Fruit fly (Drosophila melanogaster): ENCODE measurements around the gene TfIIA-L.

Gene TfIIA-L

dm6 chr3R:27281022-27281810 lies 30.3 kb downstream of the TfIIA-L start (continued):
- TF ChIP-seq sna (GFP tag; IDR thresholded peaks at IDR 0.05; ENCODE audit: partially characterized antibody) (no peak), Usf (GFP tag; optimal IDR thresholded peaks at IDR 0.05) (peak; percentile 92), Abd-B (GFP tag; optimal IDR thresholded peaks at IDR 0.05) (peak; percentile 90), CG11504 (tag; optimal IDR thresholded peaks at IDR 0.05) (peak; percentile 94), B-H2 (GFP tag; optimal IDR thresholded peaks at IDR 0.05) (peak; percentile 73), nerfin-2 (GFP tag; IDR thresholded peaks at IDR 0.05; ENCODE audit: partially characterized antibody) (peak; percentile 62), CG32772 (GFP tag; IDR thresholded peaks at IDR 0.05) (peak; percentile 97), CG18262 (tag; optimal IDR thresholded peaks at IDR 0.05) (peak; percentile 93), CG6765 (GFP tag; optimal IDR thresholded peaks at IDR 0.05) (peak; percentile 90), NFAT (GFP tag; IDR thresholded peaks at IDR 0.05) (peak; percentile 97), CG15479 (GFP tag; optimal IDR thresholded peaks at IDR 0.05) (no peak), tll (GFP tag; optimal IDR thresholded peaks at IDR 0.05) (no peak), CG15601 (tag; optimal IDR thresholded peaks at IDR 0.05) (peak; percentile 87), CG42726 (GFP tag; IDR thresholded peaks at IDR 0.05; ENCODE audit: partially characterized antibody) (0 out of 2 replicates have a peak, but pooled peaks have one; percentile 23), slbo (GFP tag; IDR thresholded peaks at IDR 0.05) (peak; percentile 98), croc (GFP tag; conservative IDR thresholded peaks at IDR 0.05) (peak; percentile 89), Hr39 (optimal IDR thresholded peaks at IDR 0.05) (no peak), Dip2 (GFP tag; IDR thresholded peaks at IDR 0.05) (peak; percentile 50; the same call in 1 of the 2 replicates), z (GFP tag; IDR thresholded peaks at IDR 0.05) (peak; percentile 71; the same call in 2 of the 3 replicates), exex (tag; optimal IDR thresholded peaks at IDR 0.05) (peak; percentile 86), CG7372 (GFP tag; IDR thresholded peaks at IDR 0.05) (peak; percentile 95), CG10979 (tag; optimal IDR thresholded peaks at IDR 0.05) (peak; percentile 91), dati (GFP tag; IDR thresholded peaks at IDR 0.05) (peak; percentile 94), CG2712 (tag; optimal IDR thresholded peaks at IDR 0.05) (peak; percentile 94), CG11456 (GFP tag; IDR thresholded peaks at IDR 0.05) (peak; percentile 96), pfk (GFP tag; optimal IDR thresholded peaks at IDR 0.05) (no peak), sqz (GFP tag; optimal IDR thresholded peaks at IDR 0.05) (peak; percentile 75), CG2202 (tag; optimal IDR thresholded peaks at IDR 0.05) (peak; percentile 81), btn (GFP tag; optimal IDR thresholded peaks at IDR 0.05) (peak; percentile 92), CG18619 (GFP tag; optimal IDR thresholded peaks at IDR 0.05) (peak; percentile 96), H15 (GFP tag; IDR thresholded peaks at IDR 0.05) (peak; percentile 97), peb (GFP tag; IDR thresholded peaks at IDR 0.05) (peak; percentile 95), bcd (GFP tag; optimal IDR thresholded peaks at IDR 0.05) (peak; percentile 96), nau (GFP tag; optimal IDR thresholded peaks at IDR 0.05) (peak; percentile 91), gcm2 (GFP tag; optimal IDR thresholded peaks at IDR 0.05) (peak; percentile 89), CG10462 (GFP tag; optimal IDR thresholded peaks at IDR 0.05) (peak; percentile 78), CG10543 (GFP tag; optimal IDR thresholded peaks at IDR 0.05) (peak; percentile 90), CG5953 (GFP tag; IDR thresholded peaks at IDR 0.05) (peak; percentile 96), CG3281 (GFP tag; optimal IDR thresholded peaks at IDR 0.05) (peak; percentile 96), CG16863 (GFP tag; optimal IDR thresholded peaks at IDR 0.05) (peak; percentile 94), CG31365 (tag; optimal IDR thresholded peaks at IDR 0.05) (peak; percentile 87), Oaz (GFP tag; IDR thresholded peaks at IDR 0.05) (peak; percentile 96), CG16815 (GFP tag; optimal IDR thresholded peaks at IDR 0.05) (peak; percentile 97), CG10366 (GFP tag; IDR thresholded peaks at IDR 0.05) (peak; percentile 97), CG3995 (GFP tag; optimal IDR thresholded peaks at IDR 0.05) (peak; percentile 75), MBD-R2 (GFP tag; IDR thresholded peaks at IDR 0.05) (peak; percentile 95), run (tag; optimal IDR thresholded peaks at IDR 0.05) (peak; percentile 89), CG1602 (GFP tag; optimal IDR thresholded peaks at IDR 0.05) (peak; percentile 91), unpg (GFP tag; optimal IDR thresholded peaks at IDR 0.05) (peak; percentile 96)

Measured in whole organism, embryonic.